Worm (Caenorhabditis elegans) whole organism, L4 larva: Measurements from ENCODE around the gene ZK354.9.

Source experiments
- ama-1 ChIP-seq: fragments of 150-350 bp; optimal IDR thresholded peaks from 2 replicates; lab custom pipeline; 2014; ENCODE audit warnings: inconsistent platforms, mixed read lengths
- fkh-10 ChIP-seq: fragments of 150-350 bp; optimal IDR thresholded peaks from 2 replicates; lab custom pipeline; 2014; ENCODE audit warnings: missing biosample characterization, missing genetic modification reagents, missing genetic modification characterization
- jun-1 ChIP-seq: fragments of 150-350 bp; optimal IDR thresholded peaks from 2 replicates; lab custom pipeline; 2014; ENCODE audit warnings: missing biosample characterization, missing genetic modification reagents, missing genetic modification characterization
- nhr-25 ChIP-seq: sonication (generic microtip); optimal IDR thresholded peaks from 2 replicates; lab custom pipeline; 2017; ENCODE audit warnings: missing genetic modification characterization, mild to moderate bottlenecking, missing compliant biosample characterization, antibody characterized with exemption, moderate library complexity, borderline replicate concordance; ENCODE audit not compliant: insufficient read depth
- nhr-28 ChIP-seq: fragments of 150-350 bp; optimal IDR thresholded peaks from 2 replicates; lab custom pipeline; 2014; ENCODE audit warnings: missing biosample characterization, missing genetic modification characterization
- pqm-1 ChIP-seq: sonication (generic microtip); optimal IDR thresholded peaks from 2 replicates; lab custom pipeline; 2017; ENCODE audit warnings: missing biosample characterization, missing genetic modification characterization
- skn-1 ChIP-seq: fragments of 150-350 bp; optimal IDR thresholded peaks from 2 replicates; lab custom pipeline; 2014; ENCODE audit warnings: missing biosample characterization, missing genetic modification characterization
- tag-97 ChIP-seq: fragments of 200-800 bp; sonication (Bioruptor generic); IDR thresholded peaks from 2 replicates; pipeline ENCODE4 v1.3.6; 2022; ENCODE audit warnings: missing genetic modification characterization, missing compliant biosample characterization
- ztf-11 ChIP-seq: fragments of 150-350 bp; optimal IDR thresholded peaks from 2 replicates; lab custom pipeline; 2014; ENCODE audit warnings: missing biosample characterization, missing genetic modification characterization

- TF ChIP-seq fkh-10 (GFP tag; lab: Kevin White, UChicago) (no peak), jun-1 (tag; lab: Kevin White, UChicago) (no peak), tag-97 (no peak), pqm-1 (tag; lab: Kevin White, UChicago) (no peak), nhr-25 (tag; lab: Kevin White, UChicago) (no peak), skn-1 (tag; lab: Kevin White, UChicago) (no peak), ama-1 (lab: Kevin White, UChicago) (no peak), nhr-28 (no peak), ztf-11 (tag; lab: Kevin White, UChicago) (no peak)
Measured at ce11 chrIV:5288932-5289331, 19.0 kb downstream of the ZK354.9 start.
